Fruit fly (Drosophila melanogaster): Measurements from ENCODE around the gene RapGAP1.

Gene RapGAP1

dm6 chr2L:7601875-7602274 is 23.1 kb upstream of the RapGAP1 start:
- TF ChIP-seq pan (optimal IDR thresholded peaks at IDR 0.05): no peak
- TF ChIP-seq psq (optimal IDR thresholded peaks at IDR 0.05): no peak
- TF ChIP-seq Dll (optimal IDR thresholded peaks at IDR 0.05): no peak
- no peak for TF ChIP-seq usp (GFP tag; optimal IDR thresholded peaks at IDR 0.05)
- TF ChIP-seq EcR (GFP tag; optimal IDR thresholded peaks at IDR 0.05): no peak
- TF ChIP-seq CG8478 (optimal IDR thresholded peaks at IDR 0.05): no peak

DNA sequence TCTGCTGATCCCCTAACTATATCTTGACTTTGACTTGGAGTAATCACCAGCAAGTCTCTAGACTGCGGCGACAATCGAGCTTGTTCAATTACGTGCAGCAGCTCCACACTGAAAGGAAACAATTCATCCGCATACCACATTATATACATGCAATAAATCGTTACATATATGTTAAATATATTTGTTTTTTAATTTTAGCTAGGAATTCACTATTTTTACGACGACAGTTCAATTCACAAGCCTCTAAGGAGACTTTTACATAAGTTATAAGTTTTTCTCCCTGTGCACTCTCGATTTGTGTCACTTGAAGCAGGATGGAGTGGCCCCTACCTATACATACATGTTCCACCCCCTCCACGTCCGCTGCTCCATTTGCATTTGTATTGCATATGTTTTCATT is 19.9 kb upstream of the RapGAP1 start:
- TF ChIP-seq CG8478 (optimal IDR thresholded peaks at IDR 0.05): no peak
- TF ChIP-seq EcR (GFP tag; optimal IDR thresholded peaks at IDR 0.05): no peak
- no peak for TF ChIP-seq psq (optimal IDR thresholded peaks at IDR 0.05)
- TF ChIP-seq Dll (optimal IDR thresholded peaks at IDR 0.05): no peak
- no peak for TF ChIP-seq pan (optimal IDR thresholded peaks at IDR 0.05)
- TF ChIP-seq usp (GFP tag; optimal IDR thresholded peaks at IDR 0.05): no peak

DNA sequence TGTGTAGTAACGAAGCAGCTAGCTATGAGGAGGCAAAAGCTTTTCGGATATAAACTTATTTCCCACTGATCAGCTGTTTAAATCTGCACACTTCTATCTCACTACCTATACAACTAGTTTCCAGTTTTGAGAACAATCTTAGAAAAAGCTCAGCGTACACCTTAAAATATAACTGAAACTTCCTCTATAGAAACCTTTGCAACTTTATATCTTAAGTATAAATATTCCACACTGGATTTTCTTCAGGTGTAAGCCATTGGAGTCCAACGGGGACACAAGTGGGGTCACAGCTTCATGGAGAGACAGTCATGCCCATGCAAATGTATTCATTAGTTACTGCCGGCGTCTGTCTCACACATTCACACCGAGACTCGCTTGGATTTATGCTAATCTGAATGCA is 19.5 kb upstream of the RapGAP1 start:
- TF ChIP-seq Dll (optimal IDR thresholded peaks at IDR 0.05) (no peak), EcR (GFP tag; optimal IDR thresholded peaks at IDR 0.05) (no peak), CG8478 (optimal IDR thresholded peaks at IDR 0.05) (no peak), psq (optimal IDR thresholded peaks at IDR 0.05) (no peak), usp (GFP tag; optimal IDR thresholded peaks at IDR 0.05) (no peak), pan (optimal IDR thresholded peaks at IDR 0.05) (no peak)

DNA sequence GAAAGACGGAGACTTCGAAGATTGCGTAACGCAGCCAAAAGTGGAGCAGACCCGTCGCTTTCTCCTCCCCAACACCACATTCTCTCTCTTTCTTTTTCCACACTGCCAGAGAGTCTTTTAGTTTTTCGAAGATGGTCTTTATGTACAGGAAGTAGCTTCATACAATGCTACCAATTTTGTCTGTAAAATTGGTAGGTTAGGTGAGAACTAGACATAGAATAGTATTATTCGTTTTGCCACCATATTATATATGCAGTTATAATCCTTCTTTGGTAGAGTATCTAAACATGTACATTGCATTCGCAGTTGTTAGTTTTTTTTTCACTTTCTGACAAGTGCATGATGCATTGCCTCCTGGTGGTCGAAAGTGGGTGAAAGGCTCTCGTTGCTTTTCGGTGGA is 18.7 kb upstream of the RapGAP1 start:
- TF ChIP-seq usp (GFP tag; optimal IDR thresholded peaks at IDR 0.05): no peak
- no peak for TF ChIP-seq psq (optimal IDR thresholded peaks at IDR 0.05)
- no peak for TF ChIP-seq Dll (optimal IDR thresholded peaks at IDR 0.05)
- no peak for TF ChIP-seq pan (optimal IDR thresholded peaks at IDR 0.05)
- TF ChIP-seq CG8478 (optimal IDR thresholded peaks at IDR 0.05): no peak
- no peak for TF ChIP-seq EcR (GFP tag; optimal IDR thresholded peaks at IDR 0.05)

DNA sequence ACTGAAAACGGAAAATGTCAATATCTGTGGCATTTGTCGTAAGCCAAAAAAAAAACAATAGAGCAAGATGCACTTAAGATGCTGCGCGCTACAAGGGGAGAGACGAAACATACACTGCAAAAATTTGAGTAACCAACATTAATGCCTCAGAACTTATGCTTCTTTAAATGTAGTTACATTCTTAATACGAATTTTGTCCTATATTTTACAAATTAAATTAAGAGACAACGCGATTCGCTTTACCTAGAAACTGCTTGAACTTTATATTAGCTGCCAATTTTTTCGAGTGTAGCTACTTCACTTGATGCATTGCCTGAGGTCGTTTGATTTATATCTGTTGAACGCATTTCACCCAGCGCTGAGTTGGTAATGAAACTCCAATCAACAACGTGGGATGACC is 18.1 kb upstream of the RapGAP1 start:
- TF ChIP-seq CG8478 (optimal IDR thresholded peaks at IDR 0.05) (no peak), EcR (GFP tag; optimal IDR thresholded peaks at IDR 0.05) (no peak), psq (optimal IDR thresholded peaks at IDR 0.05) (no peak), Dll (optimal IDR thresholded peaks at IDR 0.05) (no peak), pan (optimal IDR thresholded peaks at IDR 0.05) (no peak), usp (GFP tag; optimal IDR thresholded peaks at IDR 0.05) (no peak)

dm6 chr2L:7592858-7593257 is 14.1 kb upstream of the RapGAP1 start:
- TF ChIP-seq Dll (optimal IDR thresholded peaks at IDR 0.05): no peak
- no peak for TF ChIP-seq pan (optimal IDR thresholded peaks at IDR 0.05)
- no peak for TF ChIP-seq EcR (GFP tag; optimal IDR thresholded peaks at IDR 0.05)
- TF ChIP-seq psq (optimal IDR thresholded peaks at IDR 0.05): no peak
- TF ChIP-seq usp (GFP tag; optimal IDR thresholded peaks at IDR 0.05): no peak
- no peak for TF ChIP-seq CG8478 (optimal IDR thresholded peaks at IDR 0.05)

- TF ChIP-seq pan (optimal IDR thresholded peaks at IDR 0.05): no peak
- TF ChIP-seq EcR (GFP tag; optimal IDR thresholded peaks at IDR 0.05): no peak
- no peak for TF ChIP-seq usp (GFP tag; optimal IDR thresholded peaks at IDR 0.05)
- TF ChIP-seq CG8478 (optimal IDR thresholded peaks at IDR 0.05): no peak
- no peak for TF ChIP-seq psq (optimal IDR thresholded peaks at IDR 0.05)
- no peak for TF ChIP-seq Dll (optimal IDR thresholded peaks at IDR 0.05)
Observed at dm6 chr2L:7587106-7587505, 8.3 kb upstream of the RapGAP1 start.

DNA sequence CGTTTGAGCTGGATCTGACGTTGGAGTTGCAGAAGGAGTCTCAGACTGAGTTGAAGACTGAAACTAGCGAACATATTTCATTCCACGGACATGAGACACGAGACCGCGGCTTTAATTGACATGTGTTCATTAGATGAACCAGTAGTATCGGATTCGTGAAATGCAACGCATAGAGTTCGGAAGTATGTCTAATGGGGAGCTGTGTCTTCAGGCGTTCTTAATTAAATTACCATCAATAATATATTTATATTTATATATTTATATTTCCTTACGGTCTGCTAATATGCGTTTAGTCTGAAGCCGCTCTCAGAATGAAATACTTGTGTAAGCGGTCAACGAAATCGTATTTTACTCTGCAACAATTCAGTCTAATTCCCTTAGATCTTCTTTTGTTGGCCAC is 2.8 kb upstream of the RapGAP1 start, which contains the start of gene Spn28B:
Gene Spn28B (plus strand): TSS at position 301 of the 400 bp plus-strand sequence.
- TF ChIP-seq usp (GFP tag; optimal IDR thresholded peaks at IDR 0.05) (no peak), Dll (optimal IDR thresholded peaks at IDR 0.05) (no peak), EcR (GFP tag; optimal IDR thresholded peaks at IDR 0.05) (no peak), psq (optimal IDR thresholded peaks at IDR 0.05) (no peak), CG8478 (optimal IDR thresholded peaks at IDR 0.05) (no peak), pan (optimal IDR thresholded peaks at IDR 0.05) (no peak)

- no peak for TF ChIP-seq CG8478 (optimal IDR thresholded peaks at IDR 0.05)
- no peak for TF ChIP-seq psq (optimal IDR thresholded peaks at IDR 0.05)
- no peak for TF ChIP-seq pan (optimal IDR thresholded peaks at IDR 0.05)
- no peak for TF ChIP-seq usp (GFP tag; optimal IDR thresholded peaks at IDR 0.05)
- no peak for TF ChIP-seq Dll (optimal IDR thresholded peaks at IDR 0.05)
- no peak for TF ChIP-seq EcR (GFP tag; optimal IDR thresholded peaks at IDR 0.05)
Observed at dm6 chr2L:7580676-7581253, 2.0 kb upstream of the RapGAP1 start.

DNA sequence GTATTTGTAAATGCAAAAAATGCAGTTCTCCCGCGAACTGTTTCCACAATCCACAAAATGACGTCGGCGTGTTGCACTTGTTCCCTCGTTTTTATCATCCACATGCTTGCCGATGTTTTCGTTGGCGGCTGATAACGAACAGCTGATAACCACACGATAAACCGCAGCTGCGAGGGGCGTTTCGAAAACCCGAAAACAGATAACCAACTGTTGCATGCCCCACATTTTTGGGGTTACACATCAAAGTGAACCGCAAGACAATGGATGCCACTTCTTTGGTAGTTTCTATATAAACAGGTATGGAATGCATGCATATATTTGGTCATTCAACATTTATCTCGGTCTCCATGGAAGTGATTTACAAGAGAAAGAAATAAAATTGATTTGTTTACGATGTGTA is 1.1 kb downstream of the RapGAP1 start:
- no peak for TF ChIP-seq psq (optimal IDR thresholded peaks at IDR 0.05)

- TF ChIP-seq pan (optimal IDR thresholded peaks at IDR 0.05): no peak
- no peak for TF ChIP-seq EcR (GFP tag; optimal IDR thresholded peaks at IDR 0.05)
- no peak for TF ChIP-seq Dll (optimal IDR thresholded peaks at IDR 0.05)
- TF ChIP-seq CG8478 (optimal IDR thresholded peaks at IDR 0.05): no peak
Observed at dm6 chr2L:7576462-7577360, 2.1 kb downstream of the RapGAP1 start.

DNA sequence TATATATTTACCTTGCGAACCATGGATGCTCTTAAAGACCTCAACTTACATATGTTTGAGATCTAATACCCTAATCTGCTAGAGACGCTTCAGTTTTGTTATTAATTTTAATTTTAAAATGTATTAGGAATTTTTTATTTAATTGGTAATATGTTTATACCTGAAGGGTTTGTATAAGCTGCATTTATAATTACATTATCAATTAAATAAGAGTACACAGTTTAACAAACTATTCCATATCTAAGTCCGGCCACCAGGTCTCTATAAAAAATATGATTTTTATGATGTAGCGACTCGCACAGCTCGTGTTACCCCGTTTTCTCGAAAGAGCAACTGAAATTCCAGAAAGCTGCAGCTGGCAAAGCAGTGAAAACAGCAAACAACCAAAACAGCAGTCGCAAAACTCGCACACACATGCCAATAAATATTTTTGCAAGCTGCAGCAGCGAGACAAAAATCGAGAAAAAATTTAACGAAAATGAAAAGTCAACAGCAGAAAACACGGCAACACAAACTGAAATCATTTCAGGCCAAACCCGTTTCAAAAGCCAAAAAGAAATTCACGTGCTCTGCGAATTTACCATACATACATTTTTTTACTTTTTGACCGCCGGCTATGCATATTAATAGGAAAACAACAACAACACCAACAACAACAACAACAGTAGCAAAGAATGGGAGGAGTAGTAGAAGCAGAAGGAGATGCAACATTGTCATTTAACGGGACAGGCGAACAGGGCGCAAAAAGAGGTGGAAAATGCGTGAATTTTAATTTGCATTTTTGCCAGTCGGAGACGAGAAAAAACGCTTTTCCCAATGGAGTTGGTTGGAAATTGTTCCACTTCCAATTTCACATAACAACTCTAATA is 4.3 kb downstream of the RapGAP1 start:
- TF ChIP-seq Dll (optimal IDR thresholded peaks at IDR 0.05) (no peak), psq (optimal IDR thresholded peaks at IDR 0.05) (no peak), usp (GFP tag; optimal IDR thresholded peaks at IDR 0.05) (no peak), EcR (GFP tag; optimal IDR thresholded peaks at IDR 0.05) (no peak), pan (optimal IDR thresholded peaks at IDR 0.05) (no peak), CG8478 (optimal IDR thresholded peaks at IDR 0.05) (no peak)

Data from whole organism.